Worm (Caenorhabditis elegans) whole organism, mixed stage, embryonic: Measurements from ENCODE around the gene gop-2.

Experiments used
- bed-3 ChIP-seq: fragments of 200-800 bp; sonication (Bioruptor generic); optimal IDR thresholded peaks from 3 replicates; lab custom pipeline; 2018; ENCODE audit warnings: mild to moderate bottlenecking, missing genetic modification characterization, moderate library complexity, missing compliant biosample characterization
- blmp-1 ChIP-seq: fragments of 150-350 bp; optimal IDR thresholded peaks from 2 replicates; lab custom pipeline; 2014; ENCODE audit warnings: missing biosample characterization, missing genetic modification characterization
- ceh-39 ChIP-seq: fragments of 150-350 bp; optimal IDR thresholded peaks from 2 replicates; lab custom pipeline; 2014; ENCODE audit warnings: missing biosample characterization, missing genetic modification characterization
- ceh-83 ChIP-seq: fragments of 200-800 bp; sonication (Bioruptor generic); optimal IDR thresholded peaks from 2 replicates; lab custom pipeline; 2018; ENCODE audit warnings: mild to moderate bottlenecking, missing genetic modification characterization, missing compliant biosample characterization
- ces-1 ChIP-seq: fragments of 150-350 bp; optimal IDR thresholded peaks from 2 replicates; lab custom pipeline; 2014; ENCODE audit warnings: missing biosample characterization, missing genetic modification reagents, missing genetic modification characterization
- cnd-1 ChIP-seq: fragments of 200-800 bp; sonication (Bioruptor generic); optimal IDR thresholded peaks from 2 replicates; lab custom pipeline; 2018; ENCODE audit warnings: mild to moderate bottlenecking, missing genetic modification characterization, missing compliant biosample characterization
- drap-1 ChIP-seq: fragments of 200-800 bp; sonication (Bioruptor generic); optimal IDR thresholded peaks from 3 replicates; lab custom pipeline; 2018; ENCODE audit warnings: mild to moderate bottlenecking, missing genetic modification characterization, missing compliant biosample characterization
- elt-1 ChIP-seq: sonication (generic microtip); optimal IDR thresholded peaks from 2 replicates; lab custom pipeline; 2017; ENCODE audit warnings: missing genetic modification characterization, mild to moderate bottlenecking, missing compliant biosample characterization, antibody characterized with exemption, moderate library complexity, borderline replicate concordance; ENCODE audit not compliant: insufficient read depth
- elt-3 ChIP-seq: fragments of 150-350 bp; optimal IDR thresholded peaks from 2 replicates; lab custom pipeline; 2014; ENCODE audit warnings: missing biosample characterization, missing genetic modification characterization
- ham-2 ChIP-seq: fragments of 200-800 bp; sonication (Bioruptor generic); optimal IDR thresholded peaks from 2 replicates; lab custom pipeline; 2018; ENCODE audit warnings: mild to moderate bottlenecking, missing genetic modification characterization, missing compliant biosample characterization
- hlh-1 ChIP-seq: fragments of 150-350 bp; optimal IDR thresholded peaks from 2 replicates; lab custom pipeline; 2014; ENCODE audit warnings: missing biosample characterization, missing genetic modification reagents, missing genetic modification characterization
- lin-13 ChIP-seq: fragments of 150-350 bp; optimal IDR thresholded peaks from 2 replicates; lab custom pipeline; 2014; ENCODE audit warnings: missing biosample characterization, missing genetic modification characterization
- lsy-2 ChIP-seq: fragments of 150-350 bp; optimal IDR thresholded peaks from 2 replicates; lab custom pipeline; 2014; ENCODE audit warnings: missing biosample characterization, missing genetic modification characterization
- mab-5 ChIP-seq: fragments of 150-350 bp; optimal IDR thresholded peaks from 2 replicates; lab custom pipeline; 2014; ENCODE audit warnings: missing biosample characterization, missing genetic modification characterization
- mep-1 ChIP-seq: fragments of 150-350 bp; optimal IDR thresholded peaks from 2 replicates; lab custom pipeline; 2017; ENCODE audit warnings: missing biosample characterization, missing genetic modification reagents, missing genetic modification characterization, inconsistent platforms
- mls-2 ChIP-seq: sonication (generic microtip); optimal IDR thresholded peaks from 2 replicates; lab custom pipeline; 2016; ENCODE audit warnings: mild to moderate bottlenecking, missing genetic modification characterization, moderate library complexity, missing compliant biosample characterization
- nhr-12 ChIP-seq: fragments of 150-350 bp; optimal IDR thresholded peaks from 2 replicates; lab custom pipeline; 2014; ENCODE audit warnings: missing biosample characterization, missing genetic modification characterization
- nhr-2 ChIP-seq: fragments of 150-350 bp; optimal IDR thresholded peaks from 2 replicates; lab custom pipeline; 2014; ENCODE audit warnings: missing biosample characterization, missing genetic modification characterization
- nhr-28 ChIP-seq: fragments of 150-350 bp; optimal IDR thresholded peaks from 2 replicates; lab custom pipeline; 2014; ENCODE audit warnings: missing biosample characterization, missing genetic modification characterization
- nhr-76 ChIP-seq: sonication (generic microtip); optimal IDR thresholded peaks from 2 replicates; lab custom pipeline; 2017; ENCODE audit warnings: missing biosample characterization, missing genetic modification characterization
- pha-4 ChIP-seq: fragments of 150-350 bp; optimal IDR thresholded peaks from 2 replicates; lab custom pipeline; 2018; ENCODE audit warnings: missing biosample characterization, missing genetic modification reagents, missing genetic modification characterization
- sem-2 ChIP-seq: fragments of 200-800 bp; sonication (Bioruptor generic); optimal IDR thresholded peaks from 2 replicates; lab custom pipeline; 2018; ENCODE audit warnings: mild to moderate bottlenecking, missing genetic modification characterization, missing compliant biosample characterization
- snpc-4 ChIP-seq: fragments of 150-350 bp; optimal IDR thresholded peaks from 2 replicates; lab custom pipeline; 2014; ENCODE audit warnings: missing biosample characterization, missing genetic modification characterization
- sptf-1 ChIP-seq: sonication (generic microtip); optimal IDR thresholded peaks from 2 replicates; lab custom pipeline; 2017; ENCODE audit warnings: mild to moderate bottlenecking, missing genetic modification characterization, moderate library complexity, missing compliant biosample characterization
- tbx-8 ChIP-seq: fragments of 200-800 bp; sonication (Bioruptor generic); optimal IDR thresholded peaks from 2 replicates; lab custom pipeline; 2018; ENCODE audit warnings: mild to moderate bottlenecking, missing genetic modification characterization, moderate library complexity, missing compliant biosample characterization
- unc-120 ChIP-seq: sonication (generic microtip); optimal IDR thresholded peaks from 2 replicates; lab custom pipeline; 2017; ENCODE audit warnings: missing genetic modification characterization, missing compliant biosample characterization; ENCODE audit not compliant: poor library complexity, severe bottlenecking
- unc-39 ChIP-seq: fragments of 150-350 bp; optimal IDR thresholded peaks from 2 replicates; lab custom pipeline; 2014; ENCODE audit warnings: missing biosample characterization, missing genetic modification characterization
- zip-8 ChIP-seq: fragments of 150-350 bp; optimal IDR thresholded peaks from 2 replicates; lab custom pipeline; 2014; ENCODE audit warnings: missing biosample characterization, missing genetic modification characterization
- ztf-11 ChIP-seq: fragments of 150-350 bp; optimal IDR thresholded peaks from 2 replicates; lab custom pipeline; 2014; ENCODE audit warnings: missing biosample characterization, missing genetic modification characterization

gop-2 gene

ce11 chrIII:5264813-5265212 lies 6.0 kb downstream of the gop-2 start, which contains the start of gene gro-1:
Gene gro-1 (plus strand): TSS chrIII:5265113.
- TF ChIP-seq zip-8 (tag; lab: Kevin White, UChicago) (no peak), unc-120 (no peak), ham-2 (GFP tag; lab: Kevin White, UChicago) (no peak), elt-1 (no peak), cnd-1 (tag; lab: Kevin White, UChicago) (no peak), bed-3 (GFP tag; lab: Kevin White, UChicago) (no peak), ceh-83 (GFP tag; lab: Kevin White, UChicago) (no peak), blmp-1 (no peak), nhr-28 (tag; lab: Kevin White, UChicago) (no peak), tbx-8 (GFP tag; lab: Kevin White, UChicago) (no peak), mab-5 (tag; lab: Kevin White, UChicago) (no peak), sptf-1 (no peak), nhr-12 (tag; lab: Kevin White, UChicago) (no peak), nhr-2 (tag; lab: Kevin White, UChicago) (no peak), lsy-2 (tag; lab: Kevin White, UChicago) (no peak), elt-3 (tag; lab: Kevin White, UChicago) (no peak), mep-1 (no peak), pha-4 (tag; lab: Kevin White, UChicago) (no peak), nhr-76 (tag; lab: Kevin White, UChicago) (no peak)
- TF ChIP-seq, all 35 proteins: peak for 0

ce11 chrIII:5267217-5267906 lies 8.5 kb downstream of the gop-2 start, which contains the start of gene ZC395.5:
Gene ZC395.5 (plus strand): TSS chrIII:5267848.
- TF ChIP-seq unc-39 (no peak), tbx-8 (GFP tag; lab: Kevin White, UChicago) (no peak), zip-8 (tag; lab: Kevin White, UChicago) (peak; percentile 11)

- TF ChIP-seq hlh-1 (tag; lab: Kevin White, UChicago) (no peak), ceh-39 (tag; lab: Kevin White, UChicago) (no peak), drap-1 (GFP tag; lab: Kevin White, UChicago) (no peak), unc-120 (no peak), lin-13 (tag; lab: Kevin White, UChicago) (no peak), lsy-2 (tag; lab: Kevin White, UChicago) (no peak), ces-1 (GFP tag; lab: Kevin White, UChicago) (no peak), snpc-4 (tag; lab: Kevin White, UChicago) (no peak), zip-8 (tag; lab: Kevin White, UChicago) (no peak), mep-1 (no peak), sptf-1 (no peak), mls-2 (tag; lab: Kevin White, UChicago) (no peak), ham-2 (GFP tag; lab: Kevin White, UChicago) (no peak), nhr-28 (tag; lab: Kevin White, UChicago) (no peak), nhr-76 (tag; lab: Kevin White, UChicago) (no peak)
Measured at ce11 chrIII:5268486-5268885, 9.7 kb downstream of the gop-2 start.

ce11 chrIII:5269814-5270213 lies 11.0 kb downstream of the gop-2 start, which contains the start of gene ZC395.4:
Gene ZC395.4 (plus strand): TSS chrIII:5270114.
- TF ChIP-seq unc-39: no peak
- TF ChIP-seq pha-4 (tag; lab: Kevin White, UChicago): no peak
- TF ChIP-seq nhr-76 (tag; lab: Kevin White, UChicago): no peak

- TF ChIP-seq ces-1 (GFP tag; lab: Kevin White, UChicago) (peak; percentile 3), ceh-83 (GFP tag; lab: Kevin White, UChicago) (no peak), drap-1 (GFP tag; lab: Kevin White, UChicago) (no peak)
Measured at ce11 chrIII:5273396-5273857, 14.6 kb downstream of the gop-2 start, which contains the start of gene ztf-8. Gene ztf-8 (minus strand): TSS chrIII:5273471.

- TF ChIP-seq nhr-28 (tag; lab: Kevin White, UChicago) (no peak), unc-120 (no peak), ces-1 (GFP tag; lab: Kevin White, UChicago) (no peak), pha-4 (tag; lab: Kevin White, UChicago) (no peak), unc-39 (no peak), ztf-11 (tag; lab: Kevin White, UChicago) (no peak), elt-1 (no peak), elt-3 (tag; lab: Kevin White, UChicago) (no peak), nhr-2 (tag; lab: Kevin White, UChicago) (no peak), mls-2 (tag; lab: Kevin White, UChicago) (no peak), sem-2 (GFP tag; lab: Kevin White, UChicago) (no peak), mep-1 (no peak)
Measured at ce11 chrIII:5274250-5274649, 15.4 kb downstream of the gop-2 start.
